Worm (Caenorhabditis elegans) whole organism, late embryonic: ENCODE measurements around the gene F53F4.15.

Experiments used
- C08G9.2 ChIP-seq: sonication (generic microtip); optimal IDR thresholded peaks from 2 replicates; lab custom pipeline; 2016; ENCODE audit warnings: mild to moderate bottlenecking, missing genetic modification characterization, moderate library complexity, missing compliant biosample characterization
- C38D4.7 ChIP-seq: fragments of 200-800 bp; sonication (Bioruptor generic); optimal IDR thresholded peaks from 2 replicates; lab custom pipeline; 2018; ENCODE audit warnings: mild to moderate bottlenecking, missing genetic modification characterization, moderate library complexity, missing compliant biosample characterization
- ama-1 ChIP-seq: fragments of 150-350 bp; optimal IDR thresholded peaks from 2 replicates; lab custom pipeline; 2014
- ceh-14 ChIP-seq: sonication (generic microtip); optimal IDR thresholded peaks from 2 replicates; lab custom pipeline; 2016; ENCODE audit warnings: missing genotype, missing genetic modification characterization, missing compliant biosample characterization
- ceh-18 ChIP-seq: sonication (generic microtip); optimal IDR thresholded peaks from 2 replicates; lab custom pipeline; 2016; ENCODE audit warnings: missing genetic modification characterization, missing compliant biosample characterization
- ceh-2 ChIP-seq: sonication (generic microtip); optimal IDR thresholded peaks from 2 replicates; lab custom pipeline; 2016; ENCODE audit warnings: missing genotype, missing genetic modification characterization, missing compliant biosample characterization
- ceh-22 ChIP-seq: sonication (generic microtip); optimal IDR thresholded peaks from 2 replicates; lab custom pipeline; 2017; ENCODE audit warnings: missing biosample characterization, missing genetic modification characterization
- ceh-24 ChIP-seq: sonication (generic microtip); optimal IDR thresholded peaks from 2 replicates; lab custom pipeline; 2016; ENCODE audit warnings: mild to moderate bottlenecking, missing genetic modification characterization, missing compliant biosample characterization
- ceh-30 ChIP-seq: fragments of 150-350 bp; optimal IDR thresholded peaks from 2 replicates; lab custom pipeline; 2014; ENCODE audit warnings: missing biosample characterization, missing genetic modification characterization
- ceh-45 ChIP-seq: fragments of 200-800 bp; sonication (Bioruptor generic); IDR thresholded peaks from 2 replicates; pipeline ENCODE4 v1.3.6; 2022; ENCODE audit warnings: missing genetic modification reagents, missing genetic modification characterization, missing compliant biosample characterization
- ceh-48 ChIP-seq: sonication (generic microtip); optimal IDR thresholded peaks from 2 replicates; lab custom pipeline; 2016; ENCODE audit warnings: missing genetic modification characterization, inconsistent platforms, missing compliant biosample characterization
- che-1 ChIP-seq: sonication (generic microtip); optimal IDR thresholded peaks from 2 replicates; lab custom pipeline; 2016; ENCODE audit warnings: mild to moderate bottlenecking, missing genetic modification characterization, missing compliant biosample characterization
- elt-2 ChIP-seq: sonication (generic microtip); optimal IDR thresholded peaks from 2 replicates; lab custom pipeline; 2016; ENCODE audit warnings: missing genetic modification reagents, missing genetic modification characterization, missing compliant biosample characterization
- elt-4 ChIP-seq: sonication (generic microtip); optimal IDR thresholded peaks from 2 replicates; lab custom pipeline; 2016; ENCODE audit warnings: missing genetic modification characterization, missing compliant biosample characterization
- ets-4 ChIP-seq: sonication (generic microtip); optimal IDR thresholded peaks from 2 replicates; lab custom pipeline; 2016; ENCODE audit warnings: missing genetic modification characterization, missing compliant biosample characterization
- eyg-1 ChIP-seq: sonication (generic microtip); optimal IDR thresholded peaks from 2 replicates; lab custom pipeline; 2016; ENCODE audit warnings: missing genotype, missing genetic modification characterization, missing compliant biosample characterization
- hlh-15 ChIP-seq: sonication (generic microtip); optimal IDR thresholded peaks from 2 replicates; lab custom pipeline; 2016; ENCODE audit warnings: missing genetic modification characterization, missing compliant biosample characterization
- hlh-6 ChIP-seq: sonication (generic microtip); optimal IDR thresholded peaks from 2 replicates; lab custom pipeline; 2016; ENCODE audit warnings: missing genotype, missing genetic modification characterization, missing compliant biosample characterization
- hlh-8 ChIP-seq: sonication (generic microtip); optimal IDR thresholded peaks from 2 replicates; lab custom pipeline; 2016; ENCODE audit warnings: missing genotype, missing genetic modification characterization, missing compliant biosample characterization
- lin-11 ChIP-seq: fragments of 200-800 bp; sonication (Bioruptor generic); optimal IDR thresholded peaks from 2 replicates; lab custom pipeline; 2018; ENCODE audit warnings: mild to moderate bottlenecking, missing genetic modification characterization, missing compliant biosample characterization
- madf-2 ChIP-seq: sonication (generic microtip); optimal IDR thresholded peaks from 2 replicates; lab custom pipeline; 2017; ENCODE audit warnings: missing genetic modification characterization, missing compliant biosample characterization
- mec-3 ChIP-seq: sonication (generic microtip); optimal IDR thresholded peaks from 2 replicates; lab custom pipeline; 2016; ENCODE audit warnings: borderline replicate concordance, missing genetic modification characterization, missing compliant biosample characterization
- nfya-1 ChIP-seq: sonication (generic microtip); optimal IDR thresholded peaks from 2 replicates; lab custom pipeline; 2017; ENCODE audit warnings: missing genetic modification characterization, mild to moderate bottlenecking, missing compliant biosample characterization, antibody characterized with exemption, moderate library complexity
- nhr-11 ChIP-seq: fragments of 150-350 bp; optimal IDR thresholded peaks from 2 replicates; lab custom pipeline; 2014; ENCODE audit warnings: missing biosample characterization, missing genetic modification characterization
- pag-3 ChIP-seq: sonication (generic microtip); optimal IDR thresholded peaks from 2 replicates; lab custom pipeline; 2016; ENCODE audit warnings: missing compliant biosample characterization, missing genetic modification characterization, borderline replicate concordance
- pat-9 ChIP-seq: fragments of 200-800 bp; sonication (Bioruptor generic); optimal IDR thresholded peaks from 2 replicates; lab custom pipeline; 2018; ENCODE audit warnings: mild to moderate bottlenecking, missing genetic modification characterization, moderate library complexity, missing compliant biosample characterization
- pax-1 ChIP-seq: fragments of 150-350 bp; optimal IDR thresholded peaks from 2 replicates; lab custom pipeline; 2014; ENCODE audit warnings: missing biosample characterization, missing genetic modification characterization
- pha-4 ChIP-seq: fragments of 150-350 bp; optimal IDR thresholded peaks from 2 replicates; lab custom pipeline; 2018; ENCODE audit warnings: missing biosample characterization, missing genetic modification reagents, missing genetic modification characterization
- pqm-1 ChIP-seq: sonication (generic microtip); optimal IDR thresholded peaks from 2 replicates; lab custom pipeline; 2016; ENCODE audit warnings: missing genetic modification characterization, missing compliant biosample characterization
- pros-1 ChIP-seq: fragments of 150-350 bp; optimal IDR thresholded peaks from 2 replicates; lab custom pipeline; 2014; ENCODE audit warnings: missing biosample characterization, missing genetic modification reagents, missing genetic modification characterization
- ref-2 ChIP-seq: sonication (generic microtip); optimal IDR thresholded peaks from 2 replicates; lab custom pipeline; 2016; ENCODE audit warnings: missing genetic modification characterization, missing compliant biosample characterization
- tbx-2 ChIP-seq: sonication (generic microtip); optimal IDR thresholded peaks from 2 replicates; lab custom pipeline; 2016; ENCODE audit warnings: missing genetic modification characterization, missing compliant biosample characterization
- unc-3 ChIP-seq, 2 experiments: fragments of 200-800 bp in 1 of 2; sonication (Bioruptor generic) in 1 of 2; sonication (generic microtip) in 1 of 2; conservative IDR thresholded peaks in 1 of 2; optimal IDR thresholded peaks in 1 of 2; 2 replicates each; pipeline versions ENCODE4 v1.3.6 to Lab custom; 2016 to 2022; ENCODE audit warnings: missing compliant biosample characterization in 2 of 2, missing genetic modification characterization in 2 of 2, missing genetic modification reagents in 1 of 2
- unc-86 ChIP-seq: sonication (generic microtip); optimal IDR thresholded peaks from 2 replicates; lab custom pipeline; 2016; ENCODE audit warnings: missing genetic modification characterization, missing compliant biosample characterization
- zip-5 ChIP-seq: sonication (generic microtip); optimal IDR thresholded peaks from 2 replicates; lab custom pipeline; 2016; ENCODE audit warnings: missing genetic modification characterization, missing compliant biosample characterization
- ztf-16 ChIP-seq: sonication (generic microtip); optimal IDR thresholded peaks from 2 replicates; lab custom pipeline; 2017; ENCODE audit warnings: missing genetic modification characterization, missing compliant biosample characterization

F53F4.15 gene

DNA sequence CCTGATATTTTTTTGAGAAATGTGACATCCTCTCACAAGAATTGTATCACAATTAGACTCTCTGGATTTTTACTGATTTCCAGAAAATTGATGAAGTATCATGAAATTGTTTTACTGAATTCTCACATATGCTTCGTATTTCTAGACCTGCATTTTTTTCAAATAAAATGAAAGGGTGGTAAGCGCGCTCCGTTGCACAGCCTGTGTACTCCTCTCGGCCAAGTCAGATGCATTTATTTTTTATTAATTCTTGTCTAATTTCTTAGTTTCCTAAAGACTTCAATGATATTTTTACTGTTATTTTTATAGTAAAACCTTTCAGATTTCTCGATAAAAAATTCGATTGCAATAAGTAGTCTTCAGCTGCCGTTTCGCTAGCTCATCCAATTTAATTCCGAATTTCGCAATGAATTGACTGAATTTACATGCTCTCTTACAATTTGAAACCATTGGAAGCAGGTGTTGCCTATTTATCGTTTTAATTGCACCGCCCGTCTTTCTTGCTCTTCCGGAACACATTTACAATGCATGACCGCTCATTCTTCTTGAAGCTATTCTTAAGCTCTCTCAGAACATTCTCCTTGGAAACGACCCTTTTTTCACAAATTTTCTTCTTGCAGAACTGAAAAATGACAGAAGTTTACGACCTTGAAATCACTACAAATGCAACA lies 29.1 kb upstream of the F53F4.15 start, which contains the start of gene tbcb-1:
tbcb-1 (plus strand) TSS at position 621 of the 671 bp plus-strand sequence.
- TF ChIP-seq C38D4.7 (GFP tag; lab: Kevin White, UChicago) = no peak
- no peak for TF ChIP-seq hlh-8 (tag; lab: Kevin White, UChicago)
- TF ChIP-seq pha-4 (tag; lab: Kevin White, UChicago) = no peak
- TF ChIP-seq ztf-16 = no peak
- TF ChIP-seq pqm-1 (tag; lab: Kevin White, UChicago) = no peak

DNA sequence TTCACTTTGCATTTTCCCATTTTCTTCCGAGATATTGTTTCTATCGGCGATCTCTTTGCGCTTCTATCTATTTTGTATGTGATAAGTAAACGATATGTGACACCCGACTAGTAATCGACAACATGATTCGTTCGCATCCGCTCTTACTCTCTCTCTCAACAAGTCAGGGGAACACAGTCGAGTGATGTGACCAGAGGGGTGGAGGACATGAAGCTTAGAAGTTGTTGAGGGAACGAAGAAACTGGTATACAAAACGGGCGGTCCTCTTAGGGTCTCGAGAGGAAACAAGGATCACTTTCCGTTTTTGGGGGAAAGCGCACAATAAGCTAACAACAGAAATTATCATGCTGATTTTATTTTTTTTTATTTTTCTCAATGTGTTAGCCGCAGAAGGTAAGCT lies 27.7 kb upstream of the F53F4.15 start, which contains the start of gene F53F4.4:
F53F4.4 (plus strand) TSS at position 301 of the 400 bp plus-strand sequence.
- TF ChIP-seq ets-4 (no peak), eyg-1 (tag; lab: Kevin White, UChicago) (no peak), pat-9 (tag; lab: Kevin White, UChicago) (no peak), pag-3 (tag; lab: Kevin White, UChicago) (no peak), madf-2 (no peak), ceh-30 (no peak), ama-1 (lab: Kevin White, UChicago) (no peak), pqm-1 (tag; lab: Kevin White, UChicago) (no peak), nfya-1 (tag; lab: Kevin White, UChicago) (no peak), hlh-6 (no peak), ceh-2 (tag; lab: Kevin White, UChicago) (no peak), ceh-18 (tag; lab: Kevin White, UChicago) (no peak), che-1 (tag; lab: Kevin White, UChicago) (no peak), zip-5 (tag; lab: Kevin White, UChicago) (no peak), elt-2 (tag; lab: Kevin White, UChicago) (no peak), nhr-11 (tag; lab: Kevin White, UChicago) (no peak), ceh-45 (GFP tag; lab: Robert Waterston, UW) (no peak)

DNA sequence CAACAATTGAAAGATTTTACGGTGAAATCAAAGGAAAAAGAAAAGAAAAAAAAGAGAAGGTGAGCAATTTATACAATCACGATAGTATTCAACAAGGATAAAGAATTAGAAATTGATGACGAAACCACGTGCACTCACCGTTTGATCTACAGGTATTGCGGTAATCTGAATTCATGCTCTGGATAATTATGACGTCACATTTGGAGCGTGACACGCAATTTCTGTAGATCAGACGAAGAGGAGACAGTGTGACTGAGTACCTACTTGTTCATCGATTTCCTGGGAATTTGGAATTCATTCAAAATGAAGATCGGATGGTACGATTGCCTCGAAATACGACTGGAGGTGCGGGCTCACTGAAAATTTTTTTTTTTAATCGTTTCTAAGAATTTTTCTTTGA lies 22.4 kb upstream of the F53F4.15 start:
- TF ChIP-seq ceh-14 (tag; lab: Kevin White, UChicago) (no peak), tbx-2 (tag; lab: Kevin White, UChicago) (no peak), pros-1 (tag; lab: Kevin White, UChicago) (no peak), hlh-15 (no peak), elt-4 (tag; lab: Kevin White, UChicago) (no peak), pag-3 (tag; lab: Kevin White, UChicago) (no peak), nhr-11 (tag; lab: Kevin White, UChicago) (no peak), ceh-48 (tag; lab: Kevin White, UChicago) (no peak), unc-3 (GFP tag; conservative IDR thresholded peaks at IDR 0.05; lab: Robert Waterston, UW) (no peak), unc-3 (tag; optimal IDR thresholded peaks at IDR 0.05; lab: Kevin White, UChicago) (no peak), ceh-24 (no peak), lin-11 (tag; lab: Kevin White, UChicago) (no peak)
- TF ChIP-seq, all 69 proteins: peak for 0

DNA sequence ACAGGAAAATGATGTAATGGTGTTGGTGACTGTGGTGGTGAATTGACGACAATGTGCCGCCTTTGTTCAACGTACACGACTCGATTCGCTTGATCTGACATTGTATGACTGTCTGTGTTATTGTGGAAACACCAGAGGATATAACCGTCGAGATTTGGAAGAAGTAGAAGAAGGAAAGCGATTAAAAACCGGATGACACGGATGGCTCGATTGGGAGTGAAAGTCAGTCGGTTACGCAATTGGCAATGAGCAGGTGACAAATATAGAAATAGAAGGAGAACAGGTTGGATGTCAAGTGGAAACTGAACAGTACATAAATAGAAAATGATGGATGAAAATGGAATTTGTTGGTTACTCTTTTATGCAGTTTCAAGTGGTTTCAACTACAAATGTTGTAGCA lies 19.9 kb upstream of the F53F4.15 start, which contains the start of gene rdy-2:
rdy-2 (minus strand) TSS at position 101 of the 400 bp plus-strand sequence.
- TF ChIP-seq ceh-14 (tag; lab: Kevin White, UChicago) (no peak), ceh-18 (tag; lab: Kevin White, UChicago) (no peak), hlh-6 (no peak)

DNA sequence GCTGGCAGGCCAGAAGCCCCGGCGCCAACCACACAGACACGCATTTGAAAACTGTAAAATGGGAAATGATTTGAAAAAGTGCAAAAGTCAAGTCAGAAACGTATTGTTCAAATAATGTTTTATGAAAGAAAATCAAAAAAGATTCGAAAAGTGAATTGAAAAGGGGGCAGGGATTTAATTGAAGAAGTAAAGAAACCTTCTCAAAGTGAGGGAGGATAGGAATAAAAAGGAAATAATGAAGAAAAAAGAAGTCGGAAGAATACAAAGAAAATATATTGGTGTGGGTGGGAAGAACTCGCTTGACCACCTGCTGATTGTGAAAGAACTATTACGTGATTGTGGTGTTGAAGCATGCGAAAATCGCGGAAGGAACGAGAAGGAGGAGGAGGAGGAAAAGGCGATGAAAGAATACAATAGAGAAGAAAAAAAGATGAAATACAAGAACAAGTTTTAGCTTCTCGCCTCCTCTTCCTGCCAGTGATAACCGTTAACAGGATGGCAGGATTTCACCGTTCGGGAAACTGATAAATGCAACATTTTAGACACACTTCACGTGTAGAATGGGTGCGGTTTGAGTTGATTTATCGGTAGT lies 14.0 kb upstream of the F53F4.15 start, which contains the start of gene fmo-4:
fmo-4 (minus strand) TSS at position 51 of the 592 bp plus-strand sequence.
- TF ChIP-seq unc-86 (no peak), ceh-22 (tag; lab: Kevin White, UChicago) (no peak), mec-3 (no peak), C38D4.7 (GFP tag; lab: Kevin White, UChicago) (no peak), C08G9.2 (tag; lab: Kevin White, UChicago) (no peak), ref-2 (tag; lab: Kevin White, UChicago) (no peak), pha-4 (tag; lab: Kevin White, UChicago) (no peak), pax-1 (tag; lab: Kevin White, UChicago) (no peak), ceh-45 (GFP tag; lab: Robert Waterston, UW) (no peak)
- TF ChIP-seq, all 69 proteins: peak for 0
